Fruit fly (Drosophila melanogaster) whole organism, embryonic: ENCODE measurements around the gene upSET.

Source experiments
- CG10274 ChIP-seq: fragments of 200-800 bp; sonication (Bioruptor generic); optimal IDR thresholded peaks from 3 replicates; lab custom pipeline; 2017; ENCODE audit warnings: missing biosample characterization, mild to moderate bottlenecking, missing genetic modification characterization
- CG10565 ChIP-seq: fragments of 200-800 bp; sonication (Bioruptor generic); optimal IDR thresholded peaks from 3 replicates; lab custom pipeline; 2016; ENCODE audit warnings: missing biosample characterization, mild to moderate bottlenecking, missing genetic modification characterization
- CG11504 ChIP-seq: fragments of 200-800 bp; sonication (Bioruptor generic); optimal IDR thresholded peaks from 3 replicates; lab custom pipeline; 2019; ENCODE audit warnings: missing biosample characterization, mild to moderate bottlenecking, missing genetic modification characterization, moderate library complexity
- CG14965 ChIP-seq: fragments of 200-800 bp; sonication (Bioruptor generic); optimal IDR thresholded peaks from 2 replicates; lab custom pipeline; 2016; ENCODE audit warnings: missing biosample characterization, missing genetic modification characterization, borderline replicate concordance
- CG1603 ChIP-seq: fragments of 200-800 bp; sonication (Bioruptor generic); optimal IDR thresholded peaks from 2 replicates; lab custom pipeline; 2019; ENCODE audit warnings: missing biosample characterization, mild to moderate bottlenecking, missing genetic modification characterization, moderate library complexity
- CG18764 ChIP-seq: fragments of 200-800 bp; sonication (Bioruptor generic); optimal IDR thresholded peaks from 3 replicates; lab custom pipeline; 2016; ENCODE audit warnings: missing biosample characterization, missing genetic modification characterization
- CG34376 ChIP-seq: fragments of 200-800 bp; sonication (Bioruptor generic); optimal IDR thresholded peaks from 2 replicates; lab custom pipeline; 2018; ENCODE audit warnings: missing biosample characterization, mild to moderate bottlenecking, missing genetic modification characterization
- CG4328 ChIP-seq: fragments of 200-800 bp; sonication (Bioruptor generic); optimal IDR thresholded peaks from 3 replicates; lab custom pipeline; 2017; ENCODE audit warnings: missing biosample characterization, missing genetic modification reagents, missing genetic modification characterization
- CG4404 ChIP-seq: fragments of 200-800 bp; sonication (Bioruptor generic); IDR thresholded peaks from 2 replicates; pipeline ENCODE4 v1.3.6; 2022; ENCODE audit warnings: missing biosample characterization, missing genetic modification characterization
- CG4820 ChIP-seq: fragments of 200-800 bp; sonication (Bioruptor generic); optimal IDR thresholded peaks from 3 replicates; lab custom pipeline; 2016; ENCODE audit warnings: missing biosample characterization, missing genetic modification characterization
- CG7745 ChIP-seq: fragments of 200-800 bp; sonication (Bioruptor generic); optimal IDR thresholded peaks from 2 replicates; lab custom pipeline; 2018; ENCODE audit warnings: missing biosample characterization, mild to moderate bottlenecking, missing genetic modification characterization, moderate library complexity
- CG7928 ChIP-seq: fragments of 200-800 bp; sonication (Bioruptor generic); optimal IDR thresholded peaks from 2 replicates; lab custom pipeline; 2017; ENCODE audit warnings: missing biosample characterization, mild to moderate bottlenecking, missing genetic modification characterization
- CG8388 ChIP-seq: fragments of 200-800 bp; sonication (Bioruptor generic); optimal IDR thresholded peaks from 2 replicates; lab custom pipeline; 2019; ENCODE audit warnings: missing biosample characterization, mild to moderate bottlenecking, missing genetic modification characterization, moderate library complexity
- Chrac-16 ChIP-seq: fragments of 200-800 bp; sonication (Bioruptor generic); optimal IDR thresholded peaks from 3 replicates; lab custom pipeline; 2016; ENCODE audit warnings: missing biosample characterization, missing genetic modification characterization
- Doc3 ChIP-seq: fragments of 200-800 bp; sonication (Bioruptor generic); IDR thresholded peaks from 3 replicates; pipeline ENCODE4 v1.3.6; 2022; ENCODE audit warnings: missing biosample characterization, missing genetic modification characterization; ENCODE audit not compliant: partially characterized antibody
- E2f1 ChIP-seq: fragments of 200-800 bp; sonication (Bioruptor generic); IDR thresholded peaks from 2 replicates; pipeline ENCODE4 v1.3.6; 2022; ENCODE audit warnings: missing biosample characterization, missing genetic modification characterization
- Eip74EF ChIP-seq, 2 experiments: fragments of 200-800 bp in 1 of 2; fragments of >200 bp in 1 of 2; sonication (Bioruptor generic) in 1 of 2; optimal IDR thresholded peaks; 2 replicates each; lab custom pipeline; 2017 to 2019; ENCODE audit warnings: missing biosample characterization in 2 of 2, missing genetic modification characterization in 2 of 2, mild to moderate bottlenecking in 1 of 2, moderate library complexity in 1 of 2
- Elba2 ChIP-seq: fragments of 200-800 bp; sonication (Bioruptor generic); optimal IDR thresholded peaks from 3 replicates; lab custom pipeline; 2016; ENCODE audit warnings: missing biosample characterization, missing genetic modification characterization
- Ets97D ChIP-seq: fragments of 200-800 bp; sonication (Bioruptor generic); optimal IDR thresholded peaks from 3 replicates; lab custom pipeline; 2016; ENCODE audit warnings: missing biosample characterization, missing genetic modification characterization
- Fer1 ChIP-seq: fragments of 200-800 bp; sonication (Bioruptor generic); optimal IDR thresholded peaks from 2 replicates; lab custom pipeline; 2017; ENCODE audit warnings: missing biosample characterization, mild to moderate bottlenecking, missing genetic modification characterization
- H2.0 ChIP-seq: fragments of 200-800 bp; sonication (Bioruptor generic); IDR thresholded peaks from 2 replicates; pipeline ENCODE4 v1.3.6; 2022; ENCODE audit warnings: missing biosample characterization, missing genetic modification characterization
- Hey ChIP-seq: fragments of 200-800 bp; sonication (Bioruptor generic); optimal IDR thresholded peaks from 3 replicates; lab custom pipeline; 2018; ENCODE audit warnings: missing biosample characterization, mild to moderate bottlenecking, missing genetic modification characterization
- Hr39 ChIP-seq: fragments of >200 bp; optimal IDR thresholded peaks from 2 replicates; lab custom pipeline; 2017
- Nf-YA ChIP-seq: fragments of 200-800 bp; sonication (Bioruptor generic); IDR thresholded peaks from 2 replicates; pipeline ENCODE4 v1.3.6; 2022; ENCODE audit warnings: missing biosample characterization, missing genetic modification characterization
- Rfx ChIP-seq: fragments of 200-800 bp; sonication (Bioruptor generic); IDR thresholded peaks from 2 replicates; pipeline ENCODE4 v1.3.6; 2022; ENCODE audit warnings: missing biosample characterization, missing genetic modification characterization
- Scr ChIP-seq: fragments of 200-800 bp; sonication (Bioruptor generic); IDR thresholded peaks from 2 replicates; pipeline ENCODE4 v1.3.6; 2022; ENCODE audit warnings: missing biosample characterization, missing genetic modification characterization; ENCODE audit not compliant: partially characterized antibody
- Tbp ChIP-seq: fragments of >200 bp; optimal IDR thresholded peaks from 2 replicates; lab custom pipeline; 2018; ENCODE audit warnings: missing biosample characterization, missing genetic modification characterization
- al ChIP-seq: fragments of 200-800 bp; sonication (Bioruptor generic); IDR thresholded peaks from 2 replicates; pipeline ENCODE4 v1.3.6; 2022; ENCODE audit warnings: missing biosample characterization, missing genetic modification characterization
- aop ChIP-seq: fragments of 200-800 bp; sonication (Bioruptor generic); IDR thresholded peaks from 2 replicates; pipeline ENCODE4 v1.3.6; 2022; ENCODE audit warnings: missing biosample characterization, missing genetic modification characterization
- bbx ChIP-seq: fragments of 200-800 bp; sonication (Bioruptor generic); IDR thresholded peaks from 2 replicates; pipeline ENCODE4 v1.3.6; 2022; ENCODE audit warnings: missing biosample characterization, missing genetic modification characterization; ENCODE audit not compliant: partially characterized antibody
- ci ChIP-seq: fragments of 200-800 bp; sonication (Bioruptor generic); IDR thresholded peaks from 3 replicates; pipeline ENCODE4 v1.3.6; 2022; ENCODE audit warnings: missing biosample characterization, missing genetic modification characterization
- croc ChIP-seq: fragments of 200-800 bp; sonication (Bioruptor generic); conservative IDR thresholded peaks from 3 replicates; pipeline ENCODE4 v1.3.6; 2022; ENCODE audit warnings: missing biosample characterization, missing genetic modification characterization
- dm ChIP-seq: fragments of 200-800 bp; sonication (Bioruptor generic); optimal IDR thresholded peaks from 3 replicates; lab custom pipeline; 2016; ENCODE audit warnings: missing biosample characterization, missing genetic modification characterization
- esg ChIP-seq: fragments of 200-800 bp; sonication (Bioruptor generic); conservative IDR thresholded peaks from 2 replicates; pipeline ENCODE4 v1.3.6; 2022; ENCODE audit warnings: missing biosample characterization, missing genetic modification characterization
- fd96Cb ChIP-seq: fragments of 200-800 bp; sonication (Bioruptor generic); optimal IDR thresholded peaks from 2 replicates; lab custom pipeline; 2018; ENCODE audit warnings: missing biosample characterization, mild to moderate bottlenecking, missing genetic modification characterization, moderate library complexity
- gcm ChIP-seq: fragments of 200-800 bp; sonication (Bioruptor generic); optimal IDR thresholded peaks from 2 replicates; lab custom pipeline; 2019; ENCODE audit warnings: missing biosample characterization, mild to moderate bottlenecking, missing genetic modification characterization, moderate library complexity
- grn ChIP-seq: fragments of 200-800 bp; sonication (Bioruptor generic); optimal IDR thresholded peaks from 3 replicates; lab custom pipeline; 2017; ENCODE audit warnings: missing biosample characterization, missing genetic modification characterization
- mld ChIP-seq: fragments of 200-800 bp; sonication (Bioruptor generic); IDR thresholded peaks from 3 replicates; pipeline ENCODE4 v1.3.6; 2022; ENCODE audit warnings: missing biosample characterization, missing genetic modification characterization; ENCODE audit not compliant: partially characterized antibody
- oc ChIP-seq: fragments of 200-800 bp; sonication (Bioruptor generic); optimal IDR thresholded peaks from 2 replicates; lab custom pipeline; 2018; ENCODE audit warnings: missing biosample characterization, mild to moderate bottlenecking, missing genetic modification characterization, moderate library complexity
- pzg ChIP-seq: fragments of 200-800 bp; sonication (Bioruptor generic); optimal IDR thresholded peaks from 3 replicates; lab custom pipeline; 2018; ENCODE audit warnings: missing biosample characterization, mild to moderate bottlenecking, missing genetic modification characterization, moderate library complexity
- ranshi ChIP-seq: fragments of 200-800 bp; sonication (Bioruptor generic); IDR thresholded peaks from 2 replicates; pipeline ENCODE4 v1.3.6; 2022; ENCODE audit warnings: missing biosample characterization, missing genetic modification characterization
- seq ChIP-seq: fragments of 200-800 bp; sonication (Bioruptor generic); IDR thresholded peaks from 2 replicates; pipeline ENCODE4 v1.3.6; 2022; ENCODE audit warnings: missing biosample characterization, missing genetic modification characterization
- sob ChIP-seq: fragments of 200-800 bp; sonication (Bioruptor generic); IDR thresholded peaks from 2 replicates; pipeline ENCODE4 v1.3.6; 2022; ENCODE audit warnings: missing biosample characterization, missing genetic modification characterization
- sqz ChIP-seq: fragments of 200-800 bp; sonication (Bioruptor generic); optimal IDR thresholded peaks from 3 replicates; lab custom pipeline; 2018; ENCODE audit warnings: missing biosample characterization, mild to moderate bottlenecking, missing genetic modification characterization
- tin ChIP-seq: fragments of 200-800 bp; sonication (Bioruptor generic); optimal IDR thresholded peaks from 3 replicates; lab custom pipeline; 2016; ENCODE audit warnings: missing biosample characterization, missing genetic modification characterization
- tll ChIP-seq, 2 experiments: fragments of 200-800 bp in 1 of 2; fragments of >200 bp in 1 of 2; sonication (Bioruptor generic) in 1 of 2; optimal IDR thresholded peaks; 2 replicates each; lab custom pipeline; 2017 to 2019; ENCODE audit warnings: missing biosample characterization in 2 of 2, missing genetic modification characterization in 2 of 2, mild to moderate bottlenecking in 1 of 2, moderate library complexity in 1 of 2
- tup ChIP-seq: fragments of 200-800 bp; sonication (Bioruptor generic); optimal IDR thresholded peaks from 2 replicates; lab custom pipeline; 2016; ENCODE audit warnings: missing biosample characterization, mild to moderate bottlenecking, missing genetic modification characterization, moderate library complexity
- zf30C ChIP-seq: fragments of 200-800 bp; sonication (Bioruptor generic); optimal IDR thresholded peaks from 3 replicates; lab custom pipeline; 2018; ENCODE audit warnings: missing biosample characterization, mild to moderate bottlenecking, missing genetic modification characterization

upSET gene

dm6 chr3L:14037655-14038644 lies 36.0 kb downstream of the upSET start (continued):
- TF ChIP-seq Ets97D (GFP tag; lab: Kevin White, UChicago) (no peak), ranshi (no peak), CG7928 (GFP tag; lab: Kevin White, UChicago) (no peak), CG10274 (GFP tag; lab: Kevin White, UChicago) (no peak), esg (no peak), al (GFP tag; lab: Robert Waterston, UW) (no peak), pzg (GFP tag; lab: Kevin White, UChicago) (no peak), tup (GFP tag; lab: Kevin White, UChicago) (no peak), sqz (GFP tag; lab: Kevin White, UChicago) (peak; percentile 17), bbx (GFP tag; lab: Robert Waterston, UW) (no peak), Chrac-16 (GFP tag; lab: Kevin White, UChicago) (no peak), Eip74EF (GFP tag; optimal IDR thresholded peaks at IDR 0.05; lab: Kevin White, UChicago) (no peak), seq (GFP tag; lab: Robert Waterston, UW) (no peak; the same call in 1 of the 2 replicates), CG8388 (GFP tag; lab: Kevin White, UChicago) (no peak), tll (GFP tag; optimal IDR thresholded peaks at IDR 0.05; lab: Kevin White, UChicago) (no peak), sob (GFP tag; lab: Robert Waterston, UW) (peak; percentile 35; the same call in 1 of the 2 replicates), Nf-YA (GFP tag; lab: Robert Waterston, UW) (no peak), gcm (GFP tag; lab: Kevin White, UChicago) (no peak), CG18764 (GFP tag; lab: Kevin White, UChicago) (no peak), grn (GFP tag; lab: Kevin White, UChicago) (no peak), Elba2 (no peak), ci (GFP tag; lab: Robert Waterston, UW) (no peak), Hey (tag; lab: Kevin White, UChicago) (no peak), CG34376 (GFP tag; lab: Kevin White, UChicago) (no peak), tin (GFP tag; lab: Kevin White, UChicago) (no peak), oc (tag; lab: Kevin White, UChicago) (no peak), dm (GFP tag; lab: Kevin White, UChicago) (peak; percentile 41), Tbp (no peak), H2.0 (GFP tag; lab: Robert Waterston, UW) (no peak), CG1603 (tag; lab: Kevin White, UChicago) (no peak), Rfx (GFP tag; lab: Robert Waterston, UW) (peak; percentile 51), CG4328 (GFP tag; lab: Kevin White, UChicago) (no peak), Doc3 (0 out of 3 replicates have a peak, but pooled peaks have one; percentile 35), CG4404 (GFP tag; lab: Robert Waterston, UW) (no peak), CG10565 (no peak), mld (GFP tag; lab: Robert Waterston, UW) (no peak), CG11504 (no peak), CG4820 (GFP tag; lab: Kevin White, UChicago) (no peak), Hr39 (lab: Kevin White, UChicago) (no peak), CG14965 (GFP tag; lab: Kevin White, UChicago) (no peak), fd96Cb (tag; lab: Kevin White, UChicago) (no peak), Scr (GFP tag; lab: Robert Waterston, UW) (no peak), zf30C (GFP tag; lab: Kevin White, UChicago) (no peak), E2f1 (peak; percentile 56; the same call in 1 of the 2 replicates), aop (GFP tag; lab: Robert Waterston, UW) (no peak), Fer1 (GFP tag; lab: Kevin White, UChicago) (no peak), CG7745 (tag; lab: Kevin White, UChicago) (no peak), croc (GFP tag; lab: Robert Waterston, UW) (no peak)
